Worm (Caenorhabditis elegans): ENCODE data around the gene F55C9.6.

ce11 chrV:19311391-19311790 lies 14.8 kb upstream of the F55C9.6 start, which contains the start of gene C43D7.8:
- TF ChIP-seq daf-19 (GFP tag; conservative IDR thresholded peaks at IDR 0.05) (no peak), mxl-2 (GFP tag; conservative IDR thresholded peaks at IDR 0.05) (no peak), spr-1 (tag; optimal IDR thresholded peaks at IDR 0.05) (no peak), nhr-237 (tag; optimal IDR thresholded peaks at IDR 0.05) (no peak), unc-62 (GFP tag; optimal IDR thresholded peaks at IDR 0.05 in 1 of 2) (no peak), unc-62 (tag; optimal IDR thresholded peaks at IDR 0.05) (no peak), pqm-1 (tag; optimal IDR thresholded peaks at IDR 0.05) (no peak), zip-11 (GFP tag; IDR thresholded peaks at IDR 0.05) (no peak), dmd-8 (GFP tag; IDR thresholded peaks at IDR 0.05) (no peak)

Data from whole organism, L4 larva.